Worm (Caenorhabditis elegans) whole organism, L1 larva: Measurements from ENCODE around the gene F20B6.10.

ENCODE experiments used
- C04F5.9 ChIP-seq: sonication (generic microtip); optimal IDR thresholded peaks from 2 replicates; lab custom pipeline; 2016; ENCODE audit warnings: missing genetic modification characterization, missing compliant biosample characterization
- C16A3.4 ChIP-seq: fragments of 150-350 bp; optimal IDR thresholded peaks from 2 replicates; lab custom pipeline; 2014; ENCODE audit warnings: missing biosample characterization, missing genetic modification characterization
- F16B12.6 ChIP-seq: fragments of 150-350 bp; optimal IDR thresholded peaks from 2 replicates; lab custom pipeline; 2014; ENCODE audit warnings: missing biosample characterization, missing genetic modification characterization
- alr-1 ChIP-seq: fragments of 200-800 bp; sonication (Bioruptor generic); optimal IDR thresholded peaks from 2 replicates; lab custom pipeline; 2018; ENCODE audit warnings: borderline replicate concordance, mild to moderate bottlenecking, missing genetic modification characterization, missing compliant biosample characterization
- aly-2 ChIP-seq: fragments of 150-350 bp; optimal IDR thresholded peaks from 2 replicates; lab custom pipeline; 2014; ENCODE audit warnings: missing biosample characterization, missing genetic modification characterization
- ama-1 ChIP-seq: fragments of 150-350 bp; optimal IDR thresholded peaks from 2 replicates; lab custom pipeline; 2014
- blmp-1 ChIP-seq: fragments of 150-350 bp; optimal IDR thresholded peaks from 2 replicates; lab custom pipeline; 2014; ENCODE audit warnings: missing biosample characterization, missing genetic modification characterization
- ceh-82 ChIP-seq, 3 experiments: fragments of 150-350 bp in 1 of 3; sonication (generic microtip) in 2 of 3; optimal IDR thresholded peaks; 2 replicates each; lab custom pipeline; 2014 to 2017; ENCODE audit warnings: missing biosample characterization in 3 of 3, missing genetic modification characterization in 3 of 3
- ceh-90 ChIP-seq: sonication (generic microtip); optimal IDR thresholded peaks from 2 replicates; lab custom pipeline; 2016; ENCODE audit warnings: missing genetic modification characterization, missing compliant biosample characterization
- dpl-1 ChIP-seq, 3 experiments: fragments of 150-350 bp in 2 of 3; sonication (generic microtip) in 1 of 3; optimal IDR thresholded peaks; 2 replicates each; lab custom pipeline; 2014 to 2017; ENCODE audit warnings: missing biosample characterization in 3 of 3, missing genetic modification characterization in 3 of 3, missing genetic modification reagents in 3 of 3
- dsc-1 ChIP-seq: sonication (generic microtip); optimal IDR thresholded peaks from 2 replicates; lab custom pipeline; 2016; ENCODE audit warnings: mild to moderate bottlenecking, missing genetic modification characterization, missing compliant biosample characterization
- efl-1 ChIP-seq, 4 experiments: fragments of 150-350 bp; optimal IDR thresholded peaks in 3 of 4; peaks in 1 of 4; 1 replicate in 1 of 4; 2 replicates in 3 of 4; lab custom pipeline; 2014; ENCODE audit warnings: missing biosample characterization in 2 of 4, missing genetic modification characterization in 2 of 4, missing genetic modification reagents in 2 of 4
- egl-27 ChIP-seq, 2 experiments: fragments of 150-350 bp in 1 of 2; sonication (generic microtip); optimal IDR thresholded peaks; 3 replicates each; lab custom pipeline; 2017 to 2018; ENCODE audit warnings: missing biosample characterization in 2 of 2, missing genetic modification characterization in 2 of 2, missing genetic modification reagents in 2 of 2
- elt-2 ChIP-seq: sonication (generic microtip); optimal IDR thresholded peaks from 2 replicates; lab custom pipeline; 2016; ENCODE audit warnings: missing genetic modification characterization, mild to moderate bottlenecking, inconsistent platforms, missing compliant biosample characterization, missing genetic modification reagents
- fkh-10 ChIP-seq: sonication (generic microtip); optimal IDR thresholded peaks from 2 replicates; lab custom pipeline; 2017; ENCODE audit warnings: missing biosample characterization, missing genetic modification reagents, missing genetic modification characterization
- grh-1 ChIP-seq: fragments of 200-800 bp; sonication (Bioruptor generic); IDR thresholded peaks from 2 replicates; pipeline ENCODE4 v1.3.6; 2022; ENCODE audit warnings: missing genetic modification reagents, missing genetic modification characterization, missing compliant biosample characterization
- hlh-17 ChIP-seq: fragments of 200-800 bp; sonication (Bioruptor generic); optimal IDR thresholded peaks from 2 replicates; lab custom pipeline; 2018; ENCODE audit warnings: missing genetic modification characterization, mild to moderate bottlenecking, missing compliant biosample characterization, moderate library complexity, borderline replicate concordance
- hlh-4 ChIP-seq: sonication (generic microtip); optimal IDR thresholded peaks from 2 replicates; lab custom pipeline; 2016; ENCODE audit warnings: mild to moderate bottlenecking, missing genetic modification characterization, missing compliant biosample characterization
- irx-1 ChIP-seq: sonication (generic microtip); optimal IDR thresholded peaks from 2 replicates; lab custom pipeline; 2016; ENCODE audit warnings: missing genetic modification characterization, missing compliant biosample characterization
- lin-13 ChIP-seq: fragments of 150-350 bp; optimal IDR thresholded peaks from 2 replicates; lab custom pipeline; 2014; ENCODE audit warnings: missing biosample characterization, missing genetic modification reagents, missing genetic modification characterization
- lin-14 ChIP-seq: fragments of 200-800 bp; sonication (Bioruptor generic); optimal IDR thresholded peaks from 2 replicates; lab custom pipeline; 2018; ENCODE audit warnings: mild to moderate bottlenecking, missing genetic modification characterization, moderate library complexity, missing compliant biosample characterization
- lin-35 ChIP-seq, 2 experiments: fragments of 150-350 bp; optimal IDR thresholded peaks; 2 replicates each; lab custom pipeline; 2014; ENCODE audit warnings: missing biosample characterization in 2 of 2, missing genetic modification characterization in 2 of 2, missing genetic modification reagents in 2 of 2
- lsy-2 ChIP-seq, 2 experiments: fragments of 150-350 bp; optimal IDR thresholded peaks; 2 replicates each; lab custom pipeline; 2014; ENCODE audit warnings: missing biosample characterization in 2 of 2, missing genetic modification characterization in 2 of 2
- mep-1 ChIP-seq: fragments of 150-350 bp; optimal IDR thresholded peaks from 2 replicates; lab custom pipeline; 2014; ENCODE audit warnings: missing biosample characterization, missing genetic modification characterization
- nhr-11 ChIP-seq: fragments of 150-350 bp; optimal IDR thresholded peaks from 2 replicates; lab custom pipeline; 2014; ENCODE audit warnings: missing biosample characterization, missing genetic modification characterization
- nhr-20 ChIP-seq: sonication (generic microtip); optimal IDR thresholded peaks from 2 replicates; lab custom pipeline; 2016; ENCODE audit warnings: mild to moderate bottlenecking, missing genetic modification characterization, missing compliant biosample characterization
- nhr-237 ChIP-seq: fragments of 150-350 bp; optimal IDR thresholded peaks from 2 replicates; lab custom pipeline; 2014; ENCODE audit warnings: missing biosample characterization, missing genetic modification characterization
- nhr-28 ChIP-seq: fragments of 150-350 bp; optimal IDR thresholded peaks from 2 replicates; lab custom pipeline; 2014; ENCODE audit warnings: missing biosample characterization, missing genetic modification characterization
- nhr-47 ChIP-seq: sonication (generic microtip); optimal IDR thresholded peaks from 2 replicates; lab custom pipeline; 2016; ENCODE audit warnings: mild to moderate bottlenecking, missing genetic modification characterization, moderate library complexity, missing compliant biosample characterization
- nhr-71 ChIP-seq: sonication (generic microtip); optimal IDR thresholded peaks from 2 replicates; lab custom pipeline; 2016; ENCODE audit warnings: mild to moderate bottlenecking, missing genetic modification characterization, moderate library complexity, missing compliant biosample characterization
- pag-3 ChIP-seq: sonication (generic microtip); optimal IDR thresholded peaks from 2 replicates; lab custom pipeline; 2017; ENCODE audit warnings: missing genetic modification characterization, mild to moderate bottlenecking, missing compliant biosample characterization, antibody characterized with exemption, borderline replicate concordance; ENCODE audit not compliant: insufficient read depth
- pax-3 ChIP-seq: fragments of 200-800 bp; sonication (Bioruptor generic); optimal IDR thresholded peaks from 2 replicates; lab custom pipeline; 2018; ENCODE audit warnings: mild to moderate bottlenecking, missing genetic modification characterization, moderate library complexity, missing compliant biosample characterization
- pqm-1 ChIP-seq: sonication (generic microtip); optimal IDR thresholded peaks from 3 replicates; lab custom pipeline; 2017; ENCODE audit warnings: missing biosample characterization, missing genetic modification characterization
- rnt-1 ChIP-seq: sonication (generic microtip); optimal IDR thresholded peaks from 2 replicates; lab custom pipeline; 2016; ENCODE audit warnings: mild to moderate bottlenecking, missing genetic modification characterization, moderate library complexity, missing compliant biosample characterization
- snpc-4 ChIP-seq: fragments of 150-350 bp; optimal IDR thresholded peaks from 2 replicates; lab custom pipeline; 2014; ENCODE audit warnings: missing biosample characterization, missing genetic modification characterization
- snu-23 ChIP-seq: sonication (generic microtip); optimal IDR thresholded peaks from 2 replicates; lab custom pipeline; 2016; ENCODE audit warnings: missing genetic modification characterization, missing compliant biosample characterization
- sox-4 ChIP-seq: sonication (generic microtip); optimal IDR thresholded peaks from 2 replicates; lab custom pipeline; 2016; ENCODE audit warnings: missing genetic modification characterization, missing compliant biosample characterization
- sptf-1 ChIP-seq: fragments of 150-350 bp; optimal IDR thresholded peaks from 2 replicates; lab custom pipeline; 2014; ENCODE audit warnings: missing biosample characterization, missing genetic modification characterization
- sup-37 ChIP-seq: fragments of 200-800 bp; sonication (Bioruptor generic); optimal IDR thresholded peaks from 2 replicates; lab custom pipeline; 2018; ENCODE audit warnings: mild to moderate bottlenecking, missing genetic modification characterization, missing compliant biosample characterization
- tlp-1 ChIP-seq: fragments of 150-350 bp; optimal IDR thresholded peaks from 2 replicates; lab custom pipeline; 2014; ENCODE audit warnings: missing biosample characterization, missing genetic modification characterization
- unc-130 ChIP-seq: fragments of 150-350 bp; optimal IDR thresholded peaks from 2 replicates; lab custom pipeline; 2017; ENCODE audit warnings: missing biosample characterization, missing genetic modification characterization, inconsistent platforms
- unc-98 ChIP-seq: fragments of 200-800 bp; sonication (Bioruptor generic); IDR thresholded peaks from 2 replicates; pipeline ENCODE4 v1.3.6; 2022; ENCODE audit warnings: missing genetic modification characterization, missing compliant biosample characterization
- xbp-1 ChIP-seq: sonication (generic microtip); optimal IDR thresholded peaks from 2 replicates; lab custom pipeline; 2016; ENCODE audit warnings: missing genetic modification characterization, missing compliant biosample characterization
- zag-1 ChIP-seq: fragments of 150-350 bp; optimal IDR thresholded peaks from 2 replicates; lab custom pipeline; 2014; ENCODE audit warnings: missing biosample characterization, missing genetic modification characterization
- zip-4 ChIP-seq: fragments of 200-800 bp; sonication (Bioruptor generic); optimal IDR thresholded peaks from 2 replicates; lab custom pipeline; 2018; ENCODE audit warnings: mild to moderate bottlenecking, missing genetic modification characterization, moderate library complexity, missing compliant biosample characterization
- ztf-11 ChIP-seq, 2 experiments: sonication (generic microtip); optimal IDR thresholded peaks; 2 replicates each; lab custom pipeline; 2016 to 2017; ENCODE audit warnings: missing genetic modification characterization in 2 of 2, missing biosample characterization in 1 of 2, missing compliant biosample characterization in 1 of 2
- ztf-4 ChIP-seq: fragments of 150-350 bp; optimal IDR thresholded peaks from 2 replicates; lab custom pipeline; 2014; ENCODE audit warnings: missing biosample characterization, missing genetic modification characterization

F20B6.10 gene

DNA sequence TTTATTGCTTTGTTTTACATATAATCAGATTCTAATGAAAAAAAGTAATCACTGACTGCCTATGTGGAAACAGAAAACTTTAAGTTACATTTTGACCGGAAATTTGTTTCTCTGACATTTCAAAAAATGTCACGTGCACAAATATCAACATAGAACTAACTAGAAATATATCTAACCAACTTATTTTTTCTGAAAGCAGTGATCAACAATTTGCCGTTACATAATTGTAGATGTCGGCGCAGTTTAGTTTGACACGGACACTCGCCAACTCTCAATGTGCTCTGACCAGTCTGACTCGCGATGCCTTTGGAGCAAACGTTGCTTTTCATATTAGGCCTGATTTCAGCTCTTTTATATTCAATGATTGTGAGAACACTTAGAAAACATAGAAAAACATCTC is 39.8 kb upstream of the F20B6.10 start, which contains the start of gene srv-6:
srv-6 (plus strand) TSS at position 301 of the 400 bp plus-strand sequence.
- no peak for TF ChIP-seq dsc-1 (tag; lab: Kevin White, UChicago)
- no peak for TF ChIP-seq lin-14 (GFP tag; lab: Kevin White, UChicago)
- no peak for TF ChIP-seq sup-37

- TF ChIP-seq alr-1 (no peak), nhr-11 (tag; lab: Kevin White, UChicago) (no peak), lsy-2 (tag; optimal IDR thresholded peaks at IDR 0.05; lab: Kevin White, UChicago) (no peak), nhr-47 (no peak), egl-27 (tag; optimal IDR thresholded peaks at IDR 0.05; lab: Kevin White, UChicago) (no peak), hlh-17 (GFP tag; lab: Kevin White, UChicago) (no peak), nhr-71 (tag; lab: Kevin White, UChicago) (no peak), dpl-1 (GFP tag; optimal IDR thresholded peaks at IDR 0.05; lab: Kevin White, UChicago) (no peak), nhr-28 (tag; lab: Kevin White, UChicago) (no peak), blmp-1 (tag; lab: Kevin White, UChicago) (no peak), sox-4 (no peak), sptf-1 (tag; lab: Kevin White, UChicago) (no peak), zip-4 (GFP tag; lab: Kevin White, UChicago) (no peak), irx-1 (no peak), lin-14 (GFP tag; lab: Kevin White, UChicago) (no peak), snpc-4 (tag; lab: Kevin White, UChicago) (no peak), rnt-1 (tag; lab: Kevin White, UChicago) (no peak), pax-3 (no peak), ztf-11 (tag; optimal IDR thresholded peaks at IDR 0.05; lab: Kevin White, UChicago) (no peak), mep-1 (tag; lab: Kevin White, UChicago) (no peak)
Observed at ce11 chrX:4255366-4255765, 38.4 kb upstream of the F20B6.10 start.

DNA sequence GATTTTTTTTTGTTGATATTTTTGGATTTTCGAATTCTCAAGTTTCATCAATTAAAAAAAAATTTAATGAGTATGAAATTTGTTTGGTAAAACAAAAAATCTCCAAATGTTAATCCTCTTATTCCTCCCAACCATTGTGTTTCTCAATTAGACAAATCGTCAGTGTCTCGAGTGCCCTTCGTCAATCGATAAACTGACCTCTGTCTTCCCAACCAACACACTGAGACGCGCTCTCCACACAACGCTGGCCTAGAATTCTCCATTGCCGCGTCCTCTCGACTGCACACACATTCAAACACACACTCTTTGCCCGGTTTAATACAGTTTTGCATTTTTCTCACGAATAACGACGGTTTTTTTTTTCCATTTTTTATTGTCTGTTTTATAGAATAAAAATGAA is 37.8 kb upstream of the F20B6.10 start, which contains the start of gene taf-11.1:
taf-11.1 (plus strand) TSS at position 389 of the 400 bp plus-strand sequence.
- TF ChIP-seq pag-3 (tag; lab: Kevin White, UChicago) (no peak), zag-1 (tag; lab: Kevin White, UChicago) (no peak), nhr-47 (no peak), efl-1 (optimal IDR thresholded peaks at IDR 0.05; lab: Kevin White, UChicago) (no peak), efl-1 (GFP tag; optimal IDR thresholded peaks at IDR 0.05 in 1 of 2; lab: Kevin White, UChicago) (peak in 1 of 2 experiments; percentile 32), lin-35 (GFP tag; optimal IDR thresholded peaks at IDR 0.05; lab: Kevin White, UChicago) (peak in 1 of 2 experiments; percentile 53), ztf-4 (tag; lab: Kevin White, UChicago) (no peak), grh-1 (GFP tag; lab: Robert Waterston, UW) (no peak), unc-130 (tag; lab: Kevin White, UChicago) (no peak), lin-13 (GFP tag; lab: Kevin White, UChicago) (no peak), xbp-1 (tag; lab: Kevin White, UChicago) (peak; percentile 11), C04F5.9 (tag; lab: Kevin White, UChicago) (no peak), rnt-1 (tag; lab: Kevin White, UChicago) (peak; percentile 29), ama-1 (lab: Kevin White, UChicago) (no peak), unc-98 (GFP tag; lab: Robert Waterston, UW) (no peak), aly-2 (tag; lab: Kevin White, UChicago) (no peak), elt-2 (tag; lab: Kevin White, UChicago) (no peak), sup-37 (no peak), F16B12.6 (peak; percentile 30), mep-1 (tag; lab: Kevin White, UChicago) (peak; percentile 26), egl-27 (tag; optimal IDR thresholded peaks at IDR 0.05; lab: Kevin White, UChicago) (no peak), ceh-82 (tag; optimal IDR thresholded peaks at IDR 0.05; lab: Kevin White, UChicago) (no peak), tlp-1 (tag; lab: Kevin White, UChicago) (no peak), fkh-10 (GFP tag; lab: Kevin White, UChicago) (no peak), nhr-71 (tag; lab: Kevin White, UChicago) (peak; percentile 29), dsc-1 (tag; lab: Kevin White, UChicago) (no peak), snu-23 (peak; percentile 49), nhr-11 (tag; lab: Kevin White, UChicago) (no peak), hlh-4 (tag; lab: Kevin White, UChicago) (no peak), nhr-28 (tag; lab: Kevin White, UChicago) (no peak), ceh-90 (tag; lab: Kevin White, UChicago) (no peak), dpl-1 (GFP tag; optimal IDR thresholded peaks at IDR 0.05; lab: Kevin White, UChicago) (peak in 2 of 3 experiments; percentile 16 to 34), pqm-1 (no peak), lsy-2 (tag; optimal IDR thresholded peaks at IDR 0.05; lab: Kevin White, UChicago) (peak in 1 of 2 experiments; percentile 24), nhr-237 (tag; lab: Kevin White, UChicago) (no peak), nhr-20 (peak; percentile 2), alr-1 (no peak), lin-14 (GFP tag; lab: Kevin White, UChicago) (peak; percentile 67), C16A3.4 (tag; lab: Kevin White, UChicago) (no peak)
